Worm (Caenorhabditis elegans) whole organism, young adult: ENCODE results near the gene Y42G9A.3.
A peak's percentile ranks its signal among the peaks of the same experiment; 100 is the strongest.

Experiments used
- F52B5.7 ChIP-seq: sonication (generic microtip); optimal IDR thresholded peaks from 2 replicates; lab custom pipeline; 2016; ENCODE audit warnings: mild to moderate bottlenecking, missing genetic modification characterization, missing compliant biosample characterization
- hrde-1 ChIP-seq: sonication (generic microtip); optimal IDR thresholded peaks from 2 replicates; lab custom pipeline; 2016; ENCODE audit warnings: missing genetic modification characterization, mild to moderate bottlenecking, missing compliant biosample characterization, moderate library complexity, missing genotype, missing genetic modification reagents, borderline replicate concordance
- unc-62 ChIP-seq: fragments of 150-350 bp; optimal IDR thresholded peaks from 2 replicates; lab custom pipeline; 2014; ENCODE audit warnings: missing biosample characterization, missing genetic modification reagents, missing genetic modification characterization

DNA sequence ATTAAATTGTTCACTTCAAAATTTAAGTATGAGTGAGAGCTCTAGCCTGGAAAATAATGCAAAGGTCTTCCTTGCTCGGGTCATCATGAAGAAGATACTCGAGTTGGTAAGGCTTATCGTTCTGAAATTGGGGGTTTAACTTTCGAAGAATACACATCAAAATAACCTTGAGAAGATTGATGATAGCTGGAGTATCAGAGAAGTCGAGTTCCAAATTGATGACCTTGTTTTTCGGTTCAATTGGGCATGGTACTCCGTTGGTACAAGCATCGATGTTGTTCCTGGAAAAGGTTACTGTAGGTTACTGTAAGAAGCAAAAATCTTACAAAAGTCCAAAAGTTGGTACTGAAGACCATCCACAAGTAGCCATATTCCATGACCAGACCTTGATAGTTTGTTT, 30.1 kb downstream of the Y42G9A.3 start:
- TF ChIP-seq unc-62 (GFP tag; lab: Kevin White, UChicago) (no peak), hrde-1 (tag; lab: Kevin White, UChicago) (peak; percentile 61), F52B5.7 (tag; lab: Kevin White, UChicago) (no peak)
